Worm (Caenorhabditis elegans) whole organism, L3 larva: ENCODE measurements around the gene lap-1.

Experiments
- R02D3.7 ChIP-seq: fragments of 150-350 bp; optimal IDR thresholded peaks from 2 replicates; lab custom pipeline; 2014; ENCODE audit warnings: missing biosample characterization, missing genetic modification characterization
- ZK546.5 ChIP-seq: sonication (generic microtip); optimal IDR thresholded peaks from 2 replicates; lab custom pipeline; 2017; ENCODE audit warnings: missing biosample characterization, missing genetic modification characterization
- aly-2 ChIP-seq: fragments of 150-350 bp; optimal IDR thresholded peaks from 2 replicates; lab custom pipeline; 2014; ENCODE audit warnings: missing biosample characterization, missing genetic modification characterization
- ama-1 ChIP-seq: fragments of 150-350 bp; optimal IDR thresholded peaks from 2 replicates; lab custom pipeline; 2018
- ceh-16 ChIP-seq: sonication (generic microtip); optimal IDR thresholded peaks from 2 replicates; lab custom pipeline; 2017; ENCODE audit warnings: missing biosample characterization, missing genetic modification characterization
- ceh-28 ChIP-seq: fragments of 150-350 bp; optimal IDR thresholded peaks from 2 replicates; lab custom pipeline; 2014; ENCODE audit warnings: missing biosample characterization, missing genetic modification reagents, missing genetic modification characterization
- ceh-82 ChIP-seq: fragments of 150-350 bp; optimal IDR thresholded peaks from 2 replicates; lab custom pipeline; 2014; ENCODE audit warnings: missing biosample characterization, missing genetic modification characterization
- ceh-9 ChIP-seq: sonication (generic microtip); optimal IDR thresholded peaks from 2 replicates; lab custom pipeline; 2018; ENCODE audit warnings: missing biosample characterization, missing genetic modification characterization
- egl-27 ChIP-seq: sonication (generic microtip); optimal IDR thresholded peaks from 4 replicates; lab custom pipeline; 2017; ENCODE audit warnings: missing biosample characterization, missing genetic modification reagents, missing genetic modification characterization
- egl-5 ChIP-seq: fragments of 150-350 bp; optimal IDR thresholded peaks from 2 replicates; lab custom pipeline; 2017; ENCODE audit warnings: missing biosample characterization, missing genetic modification reagents, missing genetic modification characterization, inconsistent platforms
- elt-1 ChIP-seq: fragments of 150-350 bp; optimal IDR thresholded peaks from 2 replicates; lab custom pipeline; 2014; ENCODE audit warnings: missing biosample characterization, missing genetic modification characterization
- elt-2 ChIP-seq: sonication (generic microtip); optimal IDR thresholded peaks from 2 replicates; lab custom pipeline; 2016; ENCODE audit warnings: missing genetic modification reagents, mild to moderate bottlenecking, missing genetic modification characterization, missing compliant biosample characterization
- eor-1 ChIP-seq, 2 experiments: fragments of 150-350 bp; optimal IDR thresholded peaks; 2 replicates each; lab custom pipeline; 2014 to 2018; ENCODE audit warnings: missing biosample characterization in 2 of 2, missing genetic modification characterization in 2 of 2
- fos-1 ChIP-seq: fragments of 150-350 bp; optimal IDR thresholded peaks from 2 replicates; lab custom pipeline; 2014; ENCODE audit warnings: missing biosample characterization, missing genetic modification characterization
- hmg-11 ChIP-seq: sonication (generic microtip); optimal IDR thresholded peaks from 2 replicates; lab custom pipeline; 2016; ENCODE audit warnings: missing genetic modification characterization, missing compliant biosample characterization
- jun-1 ChIP-seq: fragments of 150-350 bp; optimal IDR thresholded peaks from 2 replicates; lab custom pipeline; 2014; ENCODE audit warnings: missing biosample characterization, missing genetic modification reagents, missing genetic modification characterization
- lin-15B ChIP-seq: fragments of 150-350 bp; optimal IDR thresholded peaks from 2 replicates; lab custom pipeline; 2014; ENCODE audit warnings: missing biosample characterization, missing genetic modification characterization
- lin-39 ChIP-seq: fragments of 150-350 bp; optimal IDR thresholded peaks from 2 replicates; lab custom pipeline; 2018; ENCODE audit warnings: missing biosample characterization, missing genetic modification reagents, missing genetic modification characterization
- lsy-12 ChIP-seq: sonication (generic microtip); optimal IDR thresholded peaks from 2 replicates; lab custom pipeline; 2016; ENCODE audit warnings: mild to moderate bottlenecking, missing genetic modification characterization, missing compliant biosample characterization
- mdl-1 ChIP-seq: fragments of 150-350 bp; optimal IDR thresholded peaks from 2 replicates; lab custom pipeline; 2014; ENCODE audit warnings: missing biosample characterization, missing genetic modification characterization
- mml-1 ChIP-seq: fragments of 150-350 bp; sonication (generic microtip); optimal IDR thresholded peaks from 3 replicates; lab custom pipeline; 2014; ENCODE audit warnings: missing biosample characterization, missing genetic modification characterization
- nfya-1 ChIP-seq: sonication (generic microtip); optimal IDR thresholded peaks from 2 replicates; lab custom pipeline; 2017; ENCODE audit warnings: missing genetic modification characterization, mild to moderate bottlenecking, missing compliant biosample characterization, antibody characterized with exemption, moderate library complexity; ENCODE audit not compliant: insufficient read depth
- nhr-11 ChIP-seq: fragments of 150-350 bp; optimal IDR thresholded peaks from 2 replicates; lab custom pipeline; 2014; ENCODE audit warnings: missing biosample characterization, missing genetic modification characterization
- nhr-12 ChIP-seq: fragments of 150-350 bp; optimal IDR thresholded peaks from 2 replicates; lab custom pipeline; 2014; ENCODE audit warnings: missing biosample characterization, missing genetic modification characterization
- nhr-23 ChIP-seq: fragments of 150-350 bp; optimal IDR thresholded peaks from 2 replicates; lab custom pipeline; 2014; ENCODE audit warnings: missing biosample characterization, missing genetic modification reagents, missing genetic modification characterization
- nhr-237 ChIP-seq: fragments of 150-350 bp; optimal IDR thresholded peaks from 2 replicates; lab custom pipeline; 2014; ENCODE audit warnings: missing biosample characterization, missing genetic modification characterization
- nhr-25 ChIP-seq: sonication (generic microtip); optimal IDR thresholded peaks from 2 replicates; lab custom pipeline; 2017; ENCODE audit warnings: missing biosample characterization, missing genetic modification characterization
- nhr-28 ChIP-seq: fragments of 150-350 bp; optimal IDR thresholded peaks from 2 replicates; lab custom pipeline; 2014; ENCODE audit warnings: missing biosample characterization, missing genetic modification characterization
- nhr-43 ChIP-seq: sonication (generic microtip); optimal IDR thresholded peaks from 2 replicates; lab custom pipeline; 2016; ENCODE audit warnings: mild to moderate bottlenecking, missing genetic modification characterization, missing compliant biosample characterization; ENCODE audit not compliant: poor library complexity, severe bottlenecking
- nhr-76 ChIP-seq: fragments of 150-350 bp; sonication (generic microtip); optimal IDR thresholded peaks from 5 replicates; lab custom pipeline; 2014; ENCODE audit warnings: missing biosample characterization, missing genetic modification characterization
- nhr-77 ChIP-seq: fragments of 150-350 bp; optimal IDR thresholded peaks from 2 replicates; lab custom pipeline; 2014; ENCODE audit warnings: missing biosample characterization, missing genetic modification characterization
- pha-4 ChIP-seq: fragments of 150-350 bp; optimal IDR thresholded peaks from 2 replicates; lab custom pipeline; 2014; ENCODE audit warnings: missing biosample characterization, missing genetic modification reagents, missing genetic modification characterization
- pqm-1 ChIP-seq: fragments of 150-350 bp; optimal IDR thresholded peaks from 2 replicates; lab custom pipeline; 2017; ENCODE audit warnings: missing biosample characterization, missing genetic modification characterization, inconsistent platforms
- sea-2 ChIP-seq: fragments of 150-350 bp; sonication (generic microtip); optimal IDR thresholded peaks from 4 replicates; lab custom pipeline; 2014; ENCODE audit warnings: missing biosample characterization, missing genetic modification reagents, missing genetic modification characterization
- skn-1 ChIP-seq: fragments of 150-350 bp; optimal IDR thresholded peaks from 2 replicates; lab custom pipeline; 2014; ENCODE audit warnings: missing biosample characterization, missing genetic modification characterization
- snpc-4 ChIP-seq: fragments of 150-350 bp; optimal IDR thresholded peaks from 2 replicates; lab custom pipeline; 2014; ENCODE audit warnings: missing biosample characterization, missing genetic modification characterization
- tbx-2 ChIP-seq: sonication (generic microtip); optimal IDR thresholded peaks from 2 replicates; lab custom pipeline; 2016; ENCODE audit warnings: mild to moderate bottlenecking, missing genetic modification characterization, missing compliant biosample characterization
- unc-39 ChIP-seq: sonication (generic microtip); optimal IDR thresholded peaks from 4 replicates; lab custom pipeline; 2017; ENCODE audit warnings: missing biosample characterization, missing genetic modification characterization
- zag-1 ChIP-seq: fragments of 150-350 bp; optimal IDR thresholded peaks from 2 replicates; lab custom pipeline; 2014; ENCODE audit warnings: missing biosample characterization, missing genetic modification characterization
- ztf-11 ChIP-seq: fragments of 150-350 bp; optimal IDR thresholded peaks from 2 replicates; lab custom pipeline; 2014; ENCODE audit warnings: missing biosample characterization, missing genetic modification characterization
- ztf-4 ChIP-seq: fragments of 150-350 bp; optimal IDR thresholded peaks from 2 replicates; lab custom pipeline; 2014; ENCODE audit warnings: missing biosample characterization, missing genetic modification characterization

Gene lap-1

ce11 chrIII:8429497-8429896, 27.8 kb upstream of the lap-1 start:
- TF ChIP-seq nhr-12 (tag; lab: Kevin White, UChicago), result no peak
- TF ChIP-seq egl-27 (tag; lab: Kevin White, UChicago), result no peak
- no peak for TF ChIP-seq jun-1
- no peak for TF ChIP-seq egl-5 (tag; lab: Kevin White, UChicago)
- no peak for TF ChIP-seq nhr-77 (tag; lab: Kevin White, UChicago)
- TF ChIP-seq fos-1 (tag; lab: Kevin White, UChicago), result no peak
- TF ChIP-seq sea-2 (GFP tag; lab: Kevin White, UChicago), result no peak
- TF ChIP-seq ztf-11 (tag; lab: Kevin White, UChicago), result no peak
- TF ChIP-seq zag-1 (tag; lab: Kevin White, UChicago), result no peak
- TF ChIP-seq nhr-11 (tag; lab: Kevin White, UChicago), result no peak
- no peak for TF ChIP-seq ceh-82 (tag; lab: Kevin White, UChicago)
- no peak for TF ChIP-seq unc-39 (tag; lab: Kevin White, UChicago)
- no peak for TF ChIP-seq ztf-4
- TF ChIP-seq ceh-28, result no peak
- no peak for TF ChIP-seq pqm-1
- TF ChIP-seq ZK546.5, result no peak
- no peak for TF ChIP-seq lin-15B (tag; lab: Kevin White, UChicago)

ce11 chrIII:8429035-8429434, 27.3 kb upstream of the lap-1 start, which contains the start of gene ZK1236.1:
Gene ZK1236.1 (plus strand): TSS chrIII:8429297.
- TF ChIP-seq nfya-1 (tag; lab: Kevin White, UChicago) (peak; percentile 38), pha-4 (peak; percentile 46), ceh-9 (tag; lab: Kevin White, UChicago) (no peak)

ce11 chrIII:8426271-8426670, 24.5 kb upstream of the lap-1 start, which contains the start of gene cec-1:
Gene cec-1 (plus strand): TSS chrIII:8426333.
- peak; percentile 14 for TF ChIP-seq nhr-25 (tag; lab: Kevin White, UChicago)
- peak; percentile 35 for TF ChIP-seq pha-4
- TF ChIP-seq nhr-23 (tag; lab: Kevin White, UChicago), result peak; percentile 12
- TF ChIP-seq nfya-1 (tag; lab: Kevin White, UChicago), result peak; percentile 35
- no peak for TF ChIP-seq eor-1 (tag; optimal IDR thresholded peaks at IDR 0.05; lab: Kevin White, UChicago)

ce11 chrIII:8425076-8425475, 23.3 kb upstream of the lap-1 start:
- no peak for TF ChIP-seq nhr-12 (tag; lab: Kevin White, UChicago)
- no peak for TF ChIP-seq ceh-9 (tag; lab: Kevin White, UChicago)
- TF ChIP-seq elt-1 (tag; lab: Kevin White, UChicago), result peak; percentile 3
- TF ChIP-seq pqm-1, result peak; percentile 74
- TF ChIP-seq jun-1, result peak; percentile 81
- TF ChIP-seq ceh-28, result peak; percentile 18
- peak; percentile 97 for TF ChIP-seq hmg-11
- TF ChIP-seq nhr-43 (tag; lab: Kevin White, UChicago), result peak; percentile 49
- TF ChIP-seq nfya-1 (tag; lab: Kevin White, UChicago), result peak; percentile 98
- peak; percentile 83 for TF ChIP-seq skn-1 (tag; lab: Kevin White, UChicago)
- no peak for TF ChIP-seq mml-1 (tag; lab: Kevin White, UChicago)
- no peak for TF ChIP-seq nhr-76 (tag; lab: Kevin White, UChicago)
- no peak for TF ChIP-seq egl-27 (tag; lab: Kevin White, UChicago)
- peak; percentile 80 for TF ChIP-seq snpc-4 (tag; lab: Kevin White, UChicago)
- peak; percentile 74 for TF ChIP-seq elt-2 (tag; lab: Kevin White, UChicago)
- peak; percentile 69 for TF ChIP-seq lsy-12 (tag; lab: Kevin White, UChicago)
- TF ChIP-seq ZK546.5, result no peak
- TF ChIP-seq lin-15B (tag; lab: Kevin White, UChicago), result peak; percentile 22
- TF ChIP-seq nhr-25 (tag; lab: Kevin White, UChicago), result peak; percentile 52
- no peak for TF ChIP-seq zag-1 (tag; lab: Kevin White, UChicago)
- no peak for TF ChIP-seq ceh-16
- TF ChIP-seq aly-2 (tag; lab: Kevin White, UChicago), result no peak
- peak; percentile 30 for TF ChIP-seq tbx-2 (tag; lab: Kevin White, UChicago)
- TF ChIP-seq nhr-23 (tag; lab: Kevin White, UChicago), result peak; percentile 9
- TF ChIP-seq ama-1 (lab: Kevin White, UChicago), result peak; percentile 49
- no peak for TF ChIP-seq nhr-237 (tag; lab: Kevin White, UChicago)
- TF ChIP-seq unc-39 (tag; lab: Kevin White, UChicago), result no peak
- no peak for TF ChIP-seq ztf-11 (tag; lab: Kevin White, UChicago)
- TF ChIP-seq ztf-4, result no peak
- peak; percentile 42 for TF ChIP-seq lin-39 (tag; lab: Kevin White, UChicago)
- TF ChIP-seq R02D3.7 (tag; lab: Kevin White, UChicago), result peak; percentile 1
- peak; percentile 67 for TF ChIP-seq pha-4
- TF ChIP-seq nhr-11 (tag; lab: Kevin White, UChicago), result peak; percentile 22
- no peak for TF ChIP-seq nhr-28 (tag; lab: Kevin White, UChicago)
- no peak for TF ChIP-seq mdl-1 (tag; lab: Kevin White, UChicago)
- TF ChIP-seq eor-1 (tag; optimal IDR thresholded peaks at IDR 0.05; lab: Kevin White, UChicago), result no peak
